Worm (Caenorhabditis elegans) whole organism, late embryonic: Measurements from ENCODE around the gene zipt-7.2.

Source experiments
- C38D4.7 ChIP-seq: fragments of 200-800 bp; sonication (Bioruptor generic); optimal IDR thresholded peaks from 2 replicates; lab custom pipeline; 2018; ENCODE audit warnings: mild to moderate bottlenecking, missing genetic modification characterization, moderate library complexity, missing compliant biosample characterization
- ceh-14 ChIP-seq: sonication (generic microtip); optimal IDR thresholded peaks from 2 replicates; lab custom pipeline; 2016; ENCODE audit warnings: missing genotype, missing genetic modification characterization, missing compliant biosample characterization
- ceh-22 ChIP-seq: sonication (generic microtip); optimal IDR thresholded peaks from 2 replicates; lab custom pipeline; 2017; ENCODE audit warnings: missing biosample characterization, missing genetic modification characterization
- ceh-24 ChIP-seq: sonication (generic microtip); optimal IDR thresholded peaks from 2 replicates; lab custom pipeline; 2016; ENCODE audit warnings: mild to moderate bottlenecking, missing genetic modification characterization, missing compliant biosample characterization
- ceh-30 ChIP-seq: fragments of 150-350 bp; optimal IDR thresholded peaks from 2 replicates; lab custom pipeline; 2014; ENCODE audit warnings: missing biosample characterization, missing genetic modification characterization
- ceh-6 ChIP-seq: fragments of 200-800 bp; sonication (Bioruptor generic); optimal IDR thresholded peaks from 2 replicates; lab custom pipeline; 2018; ENCODE audit warnings: mild to moderate bottlenecking, missing genetic modification characterization, missing compliant biosample characterization
- dmd-4 ChIP-seq: sonication (generic microtip); optimal IDR thresholded peaks from 2 replicates; lab custom pipeline; 2016; ENCODE audit warnings: borderline replicate concordance, missing genetic modification characterization, missing compliant biosample characterization
- dve-1 ChIP-seq: sonication (generic microtip); optimal IDR thresholded peaks from 2 replicates; lab custom pipeline; 2017; ENCODE audit warnings: antibody characterized with exemption, mild to moderate bottlenecking, missing genetic modification characterization, missing compliant biosample characterization
- elt-4 ChIP-seq: sonication (generic microtip); optimal IDR thresholded peaks from 2 replicates; lab custom pipeline; 2016; ENCODE audit warnings: missing genetic modification characterization, missing compliant biosample characterization
- ets-4 ChIP-seq: sonication (generic microtip); optimal IDR thresholded peaks from 2 replicates; lab custom pipeline; 2016; ENCODE audit warnings: missing genetic modification characterization, missing compliant biosample characterization
- eyg-1 ChIP-seq: sonication (generic microtip); optimal IDR thresholded peaks from 2 replicates; lab custom pipeline; 2016; ENCODE audit warnings: missing genotype, missing genetic modification characterization, missing compliant biosample characterization
- gmeb-2 ChIP-seq: sonication (generic microtip); optimal IDR thresholded peaks from 2 replicates; lab custom pipeline; 2016; ENCODE audit warnings: missing genetic modification characterization, inconsistent platforms, missing compliant biosample characterization
- hlh-30 ChIP-seq: sonication (generic microtip); optimal IDR thresholded peaks from 2 replicates; lab custom pipeline; 2017; ENCODE audit warnings: antibody characterized with exemption, missing genetic modification characterization, missing compliant biosample characterization; ENCODE audit not compliant: insufficient read depth
- hlh-6 ChIP-seq: sonication (generic microtip); optimal IDR thresholded peaks from 2 replicates; lab custom pipeline; 2016; ENCODE audit warnings: missing genotype, missing genetic modification characterization, missing compliant biosample characterization
- hlh-8 ChIP-seq: sonication (generic microtip); optimal IDR thresholded peaks from 2 replicates; lab custom pipeline; 2016; ENCODE audit warnings: missing genotype, missing genetic modification characterization, missing compliant biosample characterization
- lim-6 ChIP-seq: sonication (generic microtip); optimal IDR thresholded peaks from 2 replicates; lab custom pipeline; 2016; ENCODE audit warnings: missing genetic modification characterization, missing compliant biosample characterization
- madf-2 ChIP-seq: sonication (generic microtip); optimal IDR thresholded peaks from 2 replicates; lab custom pipeline; 2017; ENCODE audit warnings: missing genetic modification characterization, missing compliant biosample characterization
- nfya-1 ChIP-seq: sonication (generic microtip); optimal IDR thresholded peaks from 2 replicates; lab custom pipeline; 2017; ENCODE audit warnings: missing genetic modification characterization, mild to moderate bottlenecking, missing compliant biosample characterization, antibody characterized with exemption, moderate library complexity
- npax-4 ChIP-seq: sonication (generic microtip); optimal IDR thresholded peaks from 2 replicates; lab custom pipeline; 2016; ENCODE audit warnings: missing genetic modification characterization, missing compliant biosample characterization
- pag-3 ChIP-seq: sonication (generic microtip); optimal IDR thresholded peaks from 2 replicates; lab custom pipeline; 2016; ENCODE audit warnings: missing compliant biosample characterization, missing genetic modification characterization, borderline replicate concordance
- pat-9 ChIP-seq: fragments of 200-800 bp; sonication (Bioruptor generic); optimal IDR thresholded peaks from 2 replicates; lab custom pipeline; 2018; ENCODE audit warnings: mild to moderate bottlenecking, missing genetic modification characterization, moderate library complexity, missing compliant biosample characterization
- pha-4 ChIP-seq: fragments of 150-350 bp; optimal IDR thresholded peaks from 2 replicates; lab custom pipeline; 2018; ENCODE audit warnings: missing biosample characterization, missing genetic modification reagents, missing genetic modification characterization
- pqm-1 ChIP-seq: sonication (generic microtip); optimal IDR thresholded peaks from 2 replicates; lab custom pipeline; 2016; ENCODE audit warnings: missing genetic modification characterization, missing compliant biosample characterization
- ref-2 ChIP-seq: sonication (generic microtip); optimal IDR thresholded peaks from 2 replicates; lab custom pipeline; 2016; ENCODE audit warnings: missing genetic modification characterization, missing compliant biosample characterization
- sox-4 ChIP-seq: sonication (generic microtip); optimal IDR thresholded peaks from 2 replicates; lab custom pipeline; 2017; ENCODE audit warnings: mild to moderate bottlenecking, missing genetic modification characterization, inconsistent platforms, missing compliant biosample characterization
- tbx-7 ChIP-seq: sonication (generic microtip); optimal IDR thresholded peaks from 2 replicates; lab custom pipeline; 2016; ENCODE audit warnings: missing genotype, missing genetic modification characterization, missing compliant biosample characterization
- unc-3 ChIP-seq, 2 experiments: fragments of 200-800 bp in 1 of 2; sonication (Bioruptor generic) in 1 of 2; sonication (generic microtip) in 1 of 2; conservative IDR thresholded peaks in 1 of 2; optimal IDR thresholded peaks in 1 of 2; 2 replicates each; pipeline versions ENCODE4 v1.3.6 to Lab custom; 2016 to 2022; ENCODE audit warnings: missing compliant biosample characterization in 2 of 2, missing genetic modification characterization in 2 of 2, missing genetic modification reagents in 1 of 2
- unc-42 ChIP-seq: sonication (generic microtip); optimal IDR thresholded peaks from 2 replicates; lab custom pipeline; 2016; ENCODE audit warnings: missing genotype, missing genetic modification characterization, missing compliant biosample characterization
- unc-86 ChIP-seq: sonication (generic microtip); optimal IDR thresholded peaks from 2 replicates; lab custom pipeline; 2016; ENCODE audit warnings: missing genetic modification characterization, missing compliant biosample characterization
- zip-5 ChIP-seq: sonication (generic microtip); optimal IDR thresholded peaks from 2 replicates; lab custom pipeline; 2016; ENCODE audit warnings: missing genetic modification characterization, missing compliant biosample characterization
- ztf-16 ChIP-seq: sonication (generic microtip); optimal IDR thresholded peaks from 2 replicates; lab custom pipeline; 2017; ENCODE audit warnings: missing genetic modification characterization, missing compliant biosample characterization

zipt-7.2 gene

DNA sequence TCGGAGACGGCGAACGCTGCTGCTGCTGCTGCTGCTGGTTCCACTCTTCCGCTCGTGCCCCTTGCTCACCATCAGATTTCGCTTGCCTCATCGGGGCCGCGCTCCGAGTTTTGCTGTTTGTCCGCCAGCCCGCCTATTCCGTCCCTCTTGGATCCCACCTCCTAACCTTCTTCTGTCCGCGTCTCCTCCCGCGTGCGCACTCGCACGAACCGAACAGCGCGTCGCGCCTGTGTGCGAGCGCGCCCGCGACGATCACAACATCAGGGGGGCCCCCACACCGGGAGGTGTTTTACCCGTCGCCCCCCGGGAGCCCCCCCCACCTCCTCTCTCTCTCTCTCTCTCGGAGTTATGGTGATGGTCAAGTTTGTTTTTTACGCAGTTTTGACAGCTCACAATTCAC lies 8.1 kb upstream of the zipt-7.2 start:
- TF ChIP-seq sox-4 (tag; lab: Kevin White, UChicago), result peak; percentile 19
- TF ChIP-seq unc-3 (GFP tag; conservative IDR thresholded peaks at IDR 0.05; lab: Robert Waterston, UW), result no peak
- no peak for TF ChIP-seq unc-3 (tag; optimal IDR thresholded peaks at IDR 0.05; lab: Kevin White, UChicago)

DNA sequence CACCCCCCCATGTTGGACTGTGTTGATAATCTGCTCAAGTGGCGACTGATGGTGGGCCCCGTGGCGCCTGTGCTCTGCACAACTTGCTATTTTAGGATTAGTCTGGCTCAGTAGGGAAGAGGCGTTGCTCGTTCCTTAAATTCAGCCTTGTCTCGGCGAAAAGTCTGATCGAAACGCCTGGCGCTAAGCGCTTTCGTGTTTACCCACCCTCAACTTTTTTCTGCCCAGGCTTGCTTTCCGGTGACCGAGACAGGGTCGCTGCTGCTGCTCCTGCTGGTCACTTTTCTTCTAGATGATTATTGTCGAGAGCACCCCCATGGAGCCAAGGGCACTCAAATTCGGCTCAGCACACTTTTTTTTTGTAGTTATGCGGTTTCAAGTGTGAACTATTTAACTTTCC lies 6.9 kb upstream of the zipt-7.2 start:
- TF ChIP-seq dmd-4, result no peak
- no peak for TF ChIP-seq ceh-14 (tag; lab: Kevin White, UChicago)
- no peak for TF ChIP-seq sox-4 (tag; lab: Kevin White, UChicago)
- no peak for TF ChIP-seq pha-4 (tag; lab: Kevin White, UChicago)
- TF ChIP-seq dve-1 (tag; lab: Kevin White, UChicago), result no peak

DNA sequence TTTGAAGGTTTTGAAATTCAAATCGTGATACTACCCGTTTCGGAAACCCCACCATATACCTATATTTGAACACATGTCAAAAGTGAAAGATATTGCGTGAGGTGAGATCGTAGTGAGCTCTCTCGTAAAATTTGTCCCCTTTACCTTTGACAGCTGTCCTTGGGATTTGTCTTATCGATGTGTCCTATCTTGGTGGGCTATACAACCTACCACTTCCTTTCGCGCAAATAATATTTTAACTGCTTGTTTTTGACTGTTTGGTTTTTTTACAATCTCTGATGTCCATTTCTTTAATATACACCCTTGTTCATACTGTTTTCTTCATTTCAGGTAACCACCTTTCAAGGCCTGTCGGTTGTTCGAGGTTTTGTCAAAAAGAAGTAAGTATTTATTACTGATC lies 2.0 kb upstream of the zipt-7.2 start, which contains the start of gene eat-20:
eat-20 (plus strand) TSS at position 331 of the 400 bp plus-strand sequence.
- TF ChIP-seq unc-86 (tag; lab: Kevin White, UChicago) (no peak), pag-3 (tag; lab: Kevin White, UChicago) (no peak), C38D4.7 (GFP tag; lab: Kevin White, UChicago) (no peak), lim-6 (no peak), hlh-6 (tag; lab: Kevin White, UChicago) (no peak), pqm-1 (tag; lab: Kevin White, UChicago) (no peak), gmeb-2 (tag; lab: Kevin White, UChicago) (no peak), ets-4 (no peak), ceh-22 (tag; lab: Kevin White, UChicago) (no peak), ref-2 (tag; lab: Kevin White, UChicago) (no peak), elt-4 (tag; lab: Kevin White, UChicago) (no peak), dmd-4 (no peak), tbx-7 (tag; lab: Kevin White, UChicago) (no peak), ceh-6 (GFP tag; lab: Kevin White, UChicago) (no peak), hlh-8 (tag; lab: Kevin White, UChicago) (no peak), ceh-24 (no peak), eyg-1 (tag; lab: Kevin White, UChicago) (no peak)

DNA sequence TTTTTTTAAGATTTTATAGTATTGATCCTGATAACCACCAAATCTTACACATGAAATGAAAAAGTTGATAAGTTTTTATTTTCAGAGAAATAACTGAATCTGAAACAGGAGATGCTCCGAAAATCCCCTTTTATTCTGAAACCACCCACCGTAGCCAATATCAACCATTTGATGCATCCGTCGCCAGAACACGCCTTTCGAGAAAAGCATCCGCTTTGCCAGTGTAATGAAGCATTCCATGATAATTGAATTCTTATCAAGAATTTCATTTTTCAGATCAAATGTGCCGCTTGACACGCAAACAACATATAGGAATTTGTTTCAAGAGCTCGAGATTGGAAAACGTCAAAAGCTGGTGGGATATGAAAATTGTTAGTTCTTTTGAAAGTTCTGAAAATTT lies 2.9 kb downstream of the zipt-7.2 start, which contains the start of gene tbh-1:
tbh-1 (minus strand) TSS at position 101 of the 400 bp plus-strand sequence.
- TF ChIP-seq sox-4 (tag; lab: Kevin White, UChicago), result no peak
- TF ChIP-seq nfya-1 (tag; lab: Kevin White, UChicago), result no peak
- TF ChIP-seq ztf-16, result no peak
- TF ChIP-seq C38D4.7 (GFP tag; lab: Kevin White, UChicago), result no peak
- TF ChIP-seq pat-9 (tag; lab: Kevin White, UChicago), result no peak
- no peak for TF ChIP-seq ceh-24
- TF ChIP-seq madf-2 (tag; lab: Kevin White, UChicago), result no peak
- TF ChIP-seq unc-42 (tag; lab: Kevin White, UChicago), result no peak
- no peak for TF ChIP-seq dmd-4
- no peak for TF ChIP-seq pqm-1 (tag; lab: Kevin White, UChicago)
- TF ChIP-seq npax-4 (tag; lab: Kevin White, UChicago), result no peak
- no peak for TF ChIP-seq hlh-30

DNA sequence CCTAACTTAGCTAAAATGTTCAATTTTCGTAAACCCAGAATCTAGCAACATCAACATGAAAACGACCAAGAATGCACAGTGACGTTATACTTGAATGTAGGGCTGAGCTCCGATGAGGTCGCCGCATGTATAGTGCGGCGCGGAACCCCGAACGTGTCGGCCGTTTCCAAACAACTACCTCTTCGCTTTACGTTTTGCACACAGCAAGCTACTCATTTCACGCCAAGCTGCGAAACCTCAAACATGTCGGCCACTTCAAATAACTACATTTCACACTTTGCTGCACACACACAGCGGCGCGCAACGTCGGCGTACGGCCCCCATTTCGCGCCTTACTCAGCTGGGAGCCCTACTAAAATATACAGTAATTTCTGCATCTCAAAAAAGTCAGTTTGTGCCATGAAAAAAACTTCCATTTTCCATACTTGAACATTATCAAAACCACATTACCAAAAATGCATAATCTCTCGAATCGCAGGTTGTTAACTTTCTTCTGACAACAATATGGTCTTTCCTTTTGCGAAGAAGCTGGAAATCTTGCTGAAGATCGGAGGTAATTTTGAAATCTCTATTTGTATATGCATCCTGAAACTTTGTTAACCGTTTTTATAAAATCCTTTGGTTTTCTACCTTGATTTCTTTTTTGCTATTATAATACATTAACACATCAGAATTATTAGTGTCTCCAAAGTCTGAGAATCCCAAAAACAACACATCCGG lies 5.1 kb downstream of the zipt-7.2 start, which contains the start of gene H13N06.7:
H13N06.7 (plus strand) TSS at position 670 of the 720 bp plus-strand sequence.
- TF ChIP-seq ceh-30 (no peak), zip-5 (tag; lab: Kevin White, UChicago) (no peak)
